Worm (Caenorhabditis elegans) whole organism, L1 larva: ENCODE measurements around the gene M02D8.3.

Source experiments
- ceh-82 ChIP-seq, 3 experiments: fragments of 150-350 bp in 1 of 3; sonication (generic microtip) in 2 of 3; optimal IDR thresholded peaks; 2 replicates each; lab custom pipeline; 2014 to 2017; ENCODE audit warnings: missing biosample characterization in 3 of 3, missing genetic modification characterization in 3 of 3
- ceh-90 ChIP-seq: sonication (generic microtip); optimal IDR thresholded peaks from 2 replicates; lab custom pipeline; 2016; ENCODE audit warnings: missing genetic modification characterization, missing compliant biosample characterization
- egl-13 ChIP-seq: sonication (generic microtip); optimal IDR thresholded peaks from 2 replicates; lab custom pipeline; 2016; ENCODE audit warnings: missing genotype, missing genetic modification reagents, missing genetic modification characterization, missing compliant biosample characterization
- jun-1 ChIP-seq: fragments of 150-350 bp; optimal IDR thresholded peaks from 2 replicates; lab custom pipeline; 2014; ENCODE audit warnings: missing biosample characterization, missing genetic modification reagents, missing genetic modification characterization
- lin-15B ChIP-seq: fragments of 150-350 bp; sonication (generic microtip); optimal IDR thresholded peaks from 3 replicates; lab custom pipeline; 2014; ENCODE audit warnings: missing biosample characterization, missing genetic modification characterization
- skn-1 ChIP-seq: fragments of 150-350 bp; optimal IDR thresholded peaks from 2 replicates; lab custom pipeline; 2014; ENCODE audit warnings: missing biosample characterization, missing genetic modification characterization
- snpc-4 ChIP-seq: fragments of 150-350 bp; optimal IDR thresholded peaks from 2 replicates; lab custom pipeline; 2014; ENCODE audit warnings: missing biosample characterization, missing genetic modification characterization
- ztf-11 ChIP-seq, 2 experiments: sonication (generic microtip); optimal IDR thresholded peaks; 2 replicates each; lab custom pipeline; 2016 to 2017; ENCODE audit warnings: missing genetic modification characterization in 2 of 2, missing biosample characterization in 1 of 2, missing compliant biosample characterization in 1 of 2

DNA sequence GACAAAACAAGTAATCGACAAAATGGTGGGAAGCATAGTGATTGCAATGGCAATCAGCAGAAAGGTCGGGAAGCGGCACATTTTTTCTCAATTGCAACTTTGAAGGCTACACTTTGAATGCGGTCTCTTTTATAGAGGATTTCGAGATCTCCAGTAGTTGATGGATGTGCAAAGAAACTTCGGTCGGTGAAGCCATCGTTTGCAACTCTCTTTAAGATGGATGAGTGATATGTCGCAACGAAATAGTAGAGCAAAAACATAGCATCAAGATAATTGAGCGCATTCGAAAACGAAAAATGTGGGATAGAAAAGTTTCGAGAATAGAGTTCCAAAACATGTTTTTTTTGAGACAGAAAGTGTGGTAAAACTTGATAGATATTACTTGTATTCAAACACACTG lies 9.5 kb downstream of the M02D8.3 start, which contains the start of gene EGAP4.1:
- TF ChIP-seq lin-15B (tag; lab: Kevin White, UChicago) (no peak), egl-13 (tag; lab: Kevin White, UChicago) (no peak), jun-1 (tag; lab: Kevin White, UChicago) (no peak), ztf-11 (tag; optimal IDR thresholded peaks at IDR 0.05; lab: Kevin White, UChicago) (no peak), skn-1 (tag; lab: Kevin White, UChicago) (no peak), ceh-82 (tag; optimal IDR thresholded peaks at IDR 0.05; lab: Kevin White, UChicago) (no peak), snpc-4 (tag; lab: Kevin White, UChicago) (no peak), ceh-90 (tag; lab: Kevin White, UChicago) (no peak)
